Fruit fly (Drosophila melanogaster): Measurements from ENCODE around the gene CG15432.

The CG15432 gene

dm6 chr2L:4403013-4403604 lies 39.0 kb upstream of the CG15432 start, which contains the start of gene Dim1 (continued):
- TF ChIP-seq CG11723 (GFP tag; optimal IDR thresholded peaks at IDR 0.05): no peak
- peak; percentile 97 for TF ChIP-seq Ets97D (GFP tag; optimal IDR thresholded peaks at IDR 0.05)
- no peak for TF ChIP-seq Usf (GFP tag; optimal IDR thresholded peaks at IDR 0.05)
- TF ChIP-seq unpg (GFP tag; optimal IDR thresholded peaks at IDR 0.05): no peak
- no peak for TF ChIP-seq CG1602 (GFP tag; optimal IDR thresholded peaks at IDR 0.05)
- no peak for TF ChIP-seq gem (tag; optimal IDR thresholded peaks at IDR 0.05)
- no peak for TF ChIP-seq Mrtf (GFP tag; IDR thresholded peaks at IDR 0.05)
- no peak for TF ChIP-seq bigmax (GFP tag; optimal IDR thresholded peaks at IDR 0.05)
- no peak for TF ChIP-seq CG18476 (GFP tag; optimal IDR thresholded peaks at IDR 0.05)
- no peak for TF ChIP-seq CG7271 (tag; optimal IDR thresholded peaks at IDR 0.05)
- no peak for TF ChIP-seq Hr39 (optimal IDR thresholded peaks at IDR 0.05)
- TF ChIP-seq zen2 (GFP tag; IDR thresholded peaks at IDR 0.05; ENCODE audit: partially characterized antibody): peak; percentile 81
- no peak for TF ChIP-seq CG14050 (GFP tag; IDR thresholded peaks at IDR 0.05)
- no peak for TF ChIP-seq CG8765 (GFP tag; IDR thresholded peaks at IDR 0.05)
- peak; percentile 25 for TF ChIP-seq Side (GFP tag; optimal IDR thresholded peaks at IDR 0.05)
- TF ChIP-seq Sry-β (GFP tag; optimal IDR thresholded peaks at IDR 0.05): no peak
- TF ChIP-seq Gug (GFP tag; IDR thresholded peaks at IDR 0.05): no peak
- no peak for TF ChIP-seq Atf-2 (GFP tag; optimal IDR thresholded peaks at IDR 0.05)
- TF ChIP-seq ranshi (GFP tag; IDR thresholded peaks at IDR 0.05): no peak
- TF ChIP-seq Blimp-1 (GFP tag; optimal IDR thresholded peaks at IDR 0.05): no peak
- TF ChIP-seq run (tag; optimal IDR thresholded peaks at IDR 0.05): no peak
- TF ChIP-seq eve (GFP tag; optimal IDR thresholded peaks at IDR 0.05): no peak
- peak; percentile 50 for TF ChIP-seq Dad (GFP tag; optimal IDR thresholded peaks at IDR 0.05)
- TF ChIP-seq tll (GFP tag; optimal IDR thresholded peaks at IDR 0.05): no peak
- no peak for TF ChIP-seq CG9215 (GFP tag; IDR thresholded peaks at IDR 0.05)
- 0 out of 2 replicates have a peak, but pooled peaks have one; percentile 31 for TF ChIP-seq CG17328 (GFP tag; IDR thresholded peaks at IDR 0.05)
- TF ChIP-seq pita (GFP tag; optimal IDR thresholded peaks at IDR 0.05): no peak
- peak; percentile 22; the same call in 1 of the 3 replicates for TF ChIP-seq dysf (GFP tag; IDR thresholded peaks at IDR 0.05)
- no peak for TF ChIP-seq Ets65A (GFP tag)
- TF ChIP-seq CG8359 (GFP tag; optimal IDR thresholded peaks at IDR 0.05; ENCODE audit: borderline replicate concordance): no peak
- no peak for TF ChIP-seq CG34422 (GFP tag; IDR thresholded peaks at IDR 0.05)
- TF ChIP-seq CG8089 (GFP tag; optimal IDR thresholded peaks at IDR 0.05): no peak
- TF ChIP-seq caup (GFP tag; optimal IDR thresholded peaks at IDR 0.05; ENCODE audit: severe bottlenecking): no peak
- TF ChIP-seq Opbp (GFP tag; IDR thresholded peaks at IDR 0.05; ENCODE audit: partially characterized antibody): peak; percentile 74
- TF ChIP-seq D19A (tag; optimal IDR thresholded peaks at IDR 0.05): no peak
- no peak for TF ChIP-seq ci (GFP tag; IDR thresholded peaks at IDR 0.05)
- TF ChIP-seq CG3281 (GFP tag; optimal IDR thresholded peaks at IDR 0.05): no peak
- TF ChIP-seq CG6813 (GFP tag; optimal IDR thresholded peaks at IDR 0.05): no peak
- TF ChIP-seq Doc3 (GFP tag; IDR thresholded peaks at IDR 0.05; ENCODE audit: partially characterized antibody): peak; percentile 64
- no peak for TF ChIP-seq fru (optimal IDR thresholded peaks at IDR 0.05)
- no peak for TF ChIP-seq CG10565 (GFP tag; optimal IDR thresholded peaks at IDR 0.05)
- TF ChIP-seq nerfin-2 (GFP tag; IDR thresholded peaks at IDR 0.05; ENCODE audit: partially characterized antibody): peak; percentile 70
- TF ChIP-seq CG16779 (GFP tag; IDR thresholded peaks at IDR 0.05): no peak
- TF ChIP-seq CG7839 (tag; optimal IDR thresholded peaks at IDR 0.05): no peak
